Worm (Caenorhabditis elegans): ENCODE measurements around the gene flcn-1.
A peak's percentile ranks its signal among the peaks of the same experiment; 100 is the strongest.

The flcn-1 gene

ce11 chrII:6926488-6926887 lies 2.1 kb upstream of the flcn-1 start:
- peak; percentile 14 for TF ChIP-seq peb-1 (tag; optimal IDR thresholded peaks at IDR 0.05)
- no peak for TF ChIP-seq ceh-82 (tag; optimal IDR thresholded peaks at IDR 0.05)
- peak; percentile 44 for TF ChIP-seq sem-4 (tag; optimal IDR thresholded peaks at IDR 0.05)
- TF ChIP-seq lin-39 (tag; optimal IDR thresholded peaks at IDR 0.05), result no peak
- no peak for TF ChIP-seq alr-1 (tag; optimal IDR thresholded peaks at IDR 0.05)
- no peak for TF ChIP-seq mbf-1 (tag; optimal IDR thresholded peaks at IDR 0.05)
- TF ChIP-seq ZK546.5 (tag; optimal IDR thresholded peaks at IDR 0.05), result no peak
- TF ChIP-seq nhr-11 (tag; optimal IDR thresholded peaks at IDR 0.05), result no peak
- TF ChIP-seq skn-1 (tag; optimal IDR thresholded peaks at IDR 0.05), result no peak
- TF ChIP-seq lsy-2 (tag; optimal IDR thresholded peaks at IDR 0.05), result peak; percentile 45 to 77
- TF ChIP-seq nhr-25 (tag; optimal IDR thresholded peaks at IDR 0.05), result peak; percentile 60
- no peak for TF ChIP-seq nhr-23 (tag; optimal IDR thresholded peaks at IDR 0.05)
- TF ChIP-seq elt-3 (tag; optimal IDR thresholded peaks at IDR 0.05), result no peak
- no peak for TF ChIP-seq nhr-10 (tag; optimal IDR thresholded peaks at IDR 0.05)
- no peak for TF ChIP-seq ztf-1 (GFP tag; conservative IDR thresholded peaks at IDR 0.05)
- no peak for TF ChIP-seq nhr-6 (tag; optimal IDR thresholded peaks at IDR 0.05)
- no peak for TF ChIP-seq unc-62 (GFP tag; optimal IDR thresholded peaks at IDR 0.05)
- TF ChIP-seq gmeb-1 (tag; optimal IDR thresholded peaks at IDR 0.05), result peak; percentile 47
- peak; percentile 30 for TF ChIP-seq snpc-4 (tag; optimal IDR thresholded peaks at IDR 0.05)
- TF ChIP-seq dmd-4 (tag; optimal IDR thresholded peaks at IDR 0.05), result no peak
- TF ChIP-seq fos-1 (tag; optimal IDR thresholded peaks at IDR 0.05), result peak; percentile 92
- peak; percentile 78 for TF ChIP-seq nhr-129 (tag; optimal IDR thresholded peaks at IDR 0.05)
- TF ChIP-seq nhr-12 (tag; optimal IDR thresholded peaks at IDR 0.05), result no peak
- TF ChIP-seq elt-1 (tag; optimal IDR thresholded peaks at IDR 0.05), result no peak
- TF ChIP-seq lin-13 (GFP tag; optimal IDR thresholded peaks at IDR 0.05), result peak; percentile 39
- TF ChIP-seq aly-2 (tag; optimal IDR thresholded peaks at IDR 0.05), result no peak
- TF ChIP-seq ceh-16 (tag; optimal IDR thresholded peaks at IDR 0.05), result no peak
- TF ChIP-seq mdl-1 (tag; optimal IDR thresholded peaks at IDR 0.05), result peak; percentile 26 to 77
- peak; percentile 60 for TF ChIP-seq Y55F3AM.14 (GFP tag; optimal IDR thresholded peaks at IDR 0.05)
- TF ChIP-seq ztf-4 (tag; optimal IDR thresholded peaks at IDR 0.05), result peak; percentile 61
- TF ChIP-seq crh-2 (tag; optimal IDR thresholded peaks at IDR 0.05), result peak; percentile 86
- no peak for TF ChIP-seq nhr-77 (tag; optimal IDR thresholded peaks at IDR 0.05)
- TF ChIP-seq egl-27 (tag; optimal IDR thresholded peaks at IDR 0.05), result peak; percentile 65
- TF ChIP-seq zag-1 (tag; optimal IDR thresholded peaks at IDR 0.05), result peak; percentile 86
- TF ChIP-seq ztf-11 (tag; optimal IDR thresholded peaks at IDR 0.05), result no peak
- TF ChIP-seq C34F6.9 (tag; optimal IDR thresholded peaks at IDR 0.05), result peak; percentile 77
- TF ChIP-seq lin-11 (tag; optimal IDR thresholded peaks at IDR 0.05), result peak; percentile 43
- peak; percentile 7 for TF ChIP-seq nhr-21 (tag; optimal IDR thresholded peaks at IDR 0.05)
- peak; percentile 55 for TF ChIP-seq sma-3 (GFP tag; optimal IDR thresholded peaks at IDR 0.05)
- peak; percentile 46 for TF ChIP-seq ama-1 (optimal IDR thresholded peaks at IDR 0.05)
- TF ChIP-seq R02D3.7 (tag; optimal IDR thresholded peaks at IDR 0.05), result no peak
- peak; percentile 88 for TF ChIP-seq unc-55 (GFP tag; optimal IDR thresholded peaks at IDR 0.05)
- no peak for TF ChIP-seq unc-39 (tag; optimal IDR thresholded peaks at IDR 0.05)
- peak; percentile 80 for TF ChIP-seq sma-9 (GFP tag; optimal IDR thresholded peaks at IDR 0.05)
- TF ChIP-seq sma-9 (tag; optimal IDR thresholded peaks at IDR 0.05), result no peak
- peak; percentile 20 for TF ChIP-seq mab-5 (tag; optimal IDR thresholded peaks at IDR 0.05)
- TF ChIP-seq blmp-1 (tag; optimal IDR thresholded peaks at IDR 0.05; ENCODE audit: insufficient read depth), result peak; percentile 82
- no peak for TF ChIP-seq nhr-237 (tag; optimal IDR thresholded peaks at IDR 0.05)
- peak; percentile 86 for TF ChIP-seq F13H6.1 (tag; optimal IDR thresholded peaks at IDR 0.05)

All from whole organism, L2 larva.